Worm (Caenorhabditis elegans): ENCODE data around the gene mfsd-13.2.

DNA sequence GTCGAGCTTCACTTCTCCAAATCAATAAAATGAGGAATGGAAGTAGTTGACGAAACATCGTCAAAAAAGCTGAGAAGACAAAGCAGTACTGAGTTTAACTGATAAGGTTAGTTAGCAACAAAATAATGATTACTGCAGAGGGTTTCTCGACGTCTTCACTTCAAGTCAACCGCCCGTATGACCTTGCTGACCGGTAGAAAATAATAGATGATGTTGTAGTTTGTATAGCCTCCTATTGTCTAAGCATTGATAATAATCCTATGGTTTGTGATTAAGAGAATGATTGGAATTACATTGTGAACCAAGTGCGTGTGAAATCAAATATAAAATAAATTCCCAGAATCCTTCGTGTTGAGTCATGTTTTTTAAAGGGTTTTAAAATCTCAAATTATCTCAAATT, 33.7 kb upstream of the mfsd-13.2 start, which contains the start of gene E04F6.6:
- TF ChIP-seq ceh-9 (tag; optimal IDR thresholded peaks at IDR 0.05) (no peak), pqm-1 (tag; optimal IDR thresholded peaks at IDR 0.05) (no peak), madf-2 (tag; optimal IDR thresholded peaks at IDR 0.05) (no peak), elt-4 (tag; optimal IDR thresholded peaks at IDR 0.05) (no peak), ceh-2 (tag; optimal IDR thresholded peaks at IDR 0.05) (no peak), nhr-11 (tag; optimal IDR thresholded peaks at IDR 0.05) (no peak), fkh-10 (GFP tag; optimal IDR thresholded peaks at IDR 0.05) (no peak), ceh-14 (tag; optimal IDR thresholded peaks at IDR 0.05) (no peak), hlh-6 (tag; optimal IDR thresholded peaks at IDR 0.05) (no peak), sox-4 (tag; optimal IDR thresholded peaks at IDR 0.05) (no peak), ama-1 (optimal IDR thresholded peaks at IDR 0.05) (no peak), ceh-22 (tag; optimal IDR thresholded peaks at IDR 0.05) (no peak), zip-5 (tag; optimal IDR thresholded peaks at IDR 0.05) (no peak), odd-2 (tag; optimal IDR thresholded peaks at IDR 0.05) (no peak)

Data from whole organism, late embryonic.